Fruit fly (Drosophila melanogaster) whole organism, embryonic: ENCODE measurements around the gene mRpL12.
A peak's percentile ranks its signal among the peaks of the same experiment; 100 is the strongest.

Experiments used
- Antp ChIP-seq: fragments of 200-800 bp; sonication (Bioruptor generic); optimal IDR thresholded peaks from 3 replicates; lab custom pipeline; 2016; ENCODE audit warnings: missing biosample characterization, missing genetic modification characterization
- Blimp-1 ChIP-seq: fragments of 200-800 bp; sonication (Bioruptor generic); optimal IDR thresholded peaks from 3 replicates; lab custom pipeline; 2018; ENCODE audit warnings: missing biosample characterization, missing genetic modification characterization, mild to moderate bottlenecking, moderate library complexity, missing genetic modification reagents
- CG10274 ChIP-seq: fragments of 200-800 bp; sonication (Bioruptor generic); optimal IDR thresholded peaks from 3 replicates; lab custom pipeline; 2017; ENCODE audit warnings: missing biosample characterization, mild to moderate bottlenecking, missing genetic modification characterization
- CG11085 ChIP-seq: fragments of 200-800 bp; sonication (Bioruptor generic); IDR thresholded peaks from 2 replicates; pipeline ENCODE4 v1.3.6; 2022; ENCODE audit warnings: missing biosample characterization, missing genetic modification characterization
- CG12659 ChIP-seq: fragments of 200-800 bp; sonication (Bioruptor generic); optimal IDR thresholded peaks from 3 replicates; lab custom pipeline; 2017; ENCODE audit warnings: mild to moderate bottlenecking, missing biosample characterization, missing genetic modification reagents, missing genetic modification characterization
- CG14441 ChIP-seq: fragments of 200-800 bp; sonication (Bioruptor generic); IDR thresholded peaks from 2 replicates; pipeline ENCODE4 v1.3.6; 2022; ENCODE audit warnings: missing biosample characterization, missing genetic modification characterization
- CG16815 ChIP-seq: fragments of 200-800 bp; sonication (Bioruptor generic); optimal IDR thresholded peaks from 3 replicates; lab custom pipeline; 2017; ENCODE audit warnings: missing biosample characterization, mild to moderate bottlenecking, missing genetic modification characterization
- CG17186 ChIP-seq: fragments of 200-800 bp; sonication (Bioruptor generic); optimal IDR thresholded peaks from 3 replicates; lab custom pipeline; 2017; ENCODE audit warnings: missing biosample characterization, missing genetic modification reagents, missing genetic modification characterization
- CG18764 ChIP-seq: fragments of 200-800 bp; sonication (Bioruptor generic); optimal IDR thresholded peaks from 3 replicates; lab custom pipeline; 2016; ENCODE audit warnings: missing biosample characterization, missing genetic modification characterization
- CG2678 ChIP-seq: fragments of 200-800 bp; sonication (Bioruptor generic); optimal IDR thresholded peaks from 3 replicates; lab custom pipeline; 2019; ENCODE audit warnings: missing biosample characterization, mild to moderate bottlenecking, missing genetic modification characterization, moderate library complexity
- CG2875 ChIP-seq: fragments of 200-800 bp; sonication (Bioruptor generic); optimal IDR thresholded peaks from 2 replicates; lab custom pipeline; 2017; ENCODE audit warnings: missing biosample characterization, mild to moderate bottlenecking, missing genetic modification characterization, missing genetic modification reagents
- CG30020 ChIP-seq: fragments of 200-800 bp; optimal IDR thresholded peaks from 2 replicates; lab custom pipeline; 2019; ENCODE audit warnings: missing biosample characterization, mild to moderate bottlenecking, missing genetic modification characterization, moderate library complexity
- CG33213 ChIP-seq: fragments of 200-800 bp; sonication (Bioruptor generic); optimal IDR thresholded peaks from 3 replicates; lab custom pipeline; 2016; ENCODE audit warnings: missing biosample characterization, missing genetic modification characterization
- CG34376 ChIP-seq: fragments of 200-800 bp; sonication (Bioruptor generic); optimal IDR thresholded peaks from 2 replicates; lab custom pipeline; 2018; ENCODE audit warnings: missing biosample characterization, mild to moderate bottlenecking, missing genetic modification characterization
- CG4820 ChIP-seq: fragments of 200-800 bp; sonication (Bioruptor generic); optimal IDR thresholded peaks from 3 replicates; lab custom pipeline; 2016; ENCODE audit warnings: missing biosample characterization, missing genetic modification characterization
- CG6175 ChIP-seq: fragments of 200-800 bp; sonication (Bioruptor generic); IDR thresholded peaks from 3 replicates; pipeline ENCODE4 v1.3.6; 2022; ENCODE audit warnings: missing biosample characterization, missing genetic modification characterization
- CG7372 ChIP-seq: fragments of 200-800 bp; sonication (Bioruptor generic); IDR thresholded peaks from 2 replicates; pipeline ENCODE4 v1.3.6; 2022; ENCODE audit warnings: missing biosample characterization, missing genetic modification characterization
- CG7745 ChIP-seq: fragments of 200-800 bp; sonication (Bioruptor generic); optimal IDR thresholded peaks from 2 replicates; lab custom pipeline; 2018; ENCODE audit warnings: missing biosample characterization, mild to moderate bottlenecking, missing genetic modification characterization, moderate library complexity
- CG7786 ChIP-seq: fragments of 200-800 bp; sonication (Bioruptor generic); optimal IDR thresholded peaks from 2 replicates; lab custom pipeline; 2016; ENCODE audit warnings: missing biosample characterization, missing genetic modification characterization
- CG8478 ChIP-seq: fragments of >200 bp; optimal IDR thresholded peaks from 2 replicates; lab custom pipeline; 2018
- CG8924 ChIP-seq: fragments of 200-800 bp; optimal IDR thresholded peaks from 3 replicates; lab custom pipeline; 2019; ENCODE audit warnings: missing biosample characterization, mild to moderate bottlenecking, missing genetic modification characterization, moderate library complexity
- CG8944 ChIP-seq: fragments of 200-800 bp; sonication (Bioruptor generic); optimal IDR thresholded peaks from 3 replicates; lab custom pipeline; 2016; ENCODE audit warnings: missing biosample characterization, missing genetic modification characterization
- D19B ChIP-seq: fragments of 200-800 bp; sonication (Bioruptor generic); optimal IDR thresholded peaks from 2 replicates; lab custom pipeline; 2017; ENCODE audit warnings: missing biosample characterization, mild to moderate bottlenecking, missing genetic modification characterization
- E2f1 ChIP-seq: fragments of 200-800 bp; sonication (Bioruptor generic); IDR thresholded peaks from 2 replicates; pipeline ENCODE4 v1.3.6; 2022; ENCODE audit warnings: missing biosample characterization, missing genetic modification characterization
- E2f2 ChIP-seq: fragments of 200-800 bp; sonication (Bioruptor generic); IDR thresholded peaks from 2 replicates; pipeline ENCODE4 v1.3.6; 2022; ENCODE audit warnings: missing biosample characterization, missing genetic modification characterization
- H15 ChIP-seq: fragments of 200-800 bp; sonication (Bioruptor generic); IDR thresholded peaks from 3 replicates; pipeline ENCODE4 v1.3.6; 2022; ENCODE audit warnings: missing biosample characterization, missing genetic modification characterization
- H2.0 ChIP-seq: fragments of 200-800 bp; sonication (Bioruptor generic); IDR thresholded peaks from 2 replicates; pipeline ENCODE4 v1.3.6; 2022; ENCODE audit warnings: missing biosample characterization, missing genetic modification characterization
- Poxn ChIP-seq: fragments of 200-800 bp; sonication (Bioruptor generic); IDR thresholded peaks from 2 replicates; pipeline ENCODE4 v1.3.6; 2022; ENCODE audit warnings: missing biosample characterization, missing genetic modification characterization
- Stat92E ChIP-seq, 3 experiments: fragments of >200 bp in 2 of 3; fragments of 200-800 bp in 1 of 3; sonication (Bioruptor generic) in 1 of 3; optimal IDR thresholded peaks; 2 replicates each; lab custom pipeline; 2017 to 2019; ENCODE audit warnings: missing biosample characterization in 3 of 3, missing genetic modification characterization in 3 of 3, mild to moderate bottlenecking in 1 of 3, moderate library complexity in 1 of 3
- al ChIP-seq: fragments of 200-800 bp; sonication (Bioruptor generic); IDR thresholded peaks from 2 replicates; pipeline ENCODE4 v1.3.6; 2022; ENCODE audit warnings: missing biosample characterization, missing genetic modification characterization
- ash1 ChIP-seq: fragments of 200-800 bp; sonication (Bioruptor generic); optimal IDR thresholded peaks from 2 replicates; lab custom pipeline; 2018; ENCODE audit warnings: missing biosample characterization, mild to moderate bottlenecking, missing genetic modification characterization
- az2 ChIP-seq: fragments of 200-800 bp; sonication (Bioruptor generic); optimal IDR thresholded peaks from 3 replicates; lab custom pipeline; 2016; ENCODE audit warnings: missing biosample characterization, missing genetic modification characterization
- cad ChIP-seq: fragments of >200 bp; optimal IDR thresholded peaks from 2 replicates; lab custom pipeline; 2017; ENCODE audit warnings: missing biosample characterization, missing genetic modification characterization
- cg ChIP-seq: fragments of 200-800 bp; sonication (Bioruptor generic); optimal IDR thresholded peaks from 3 replicates; lab custom pipeline; 2019; ENCODE audit warnings: missing biosample characterization, mild to moderate bottlenecking, missing genetic modification characterization, moderate library complexity
- chif ChIP-seq, 2 experiments: fragments of 200-800 bp; sonication (Bioruptor generic); optimal IDR thresholded peaks; 3 replicates each; lab custom pipeline; 2016; ENCODE audit warnings: missing biosample characterization in 2 of 2, missing genetic modification characterization in 2 of 2
- grau ChIP-seq: fragments of 200-800 bp; optimal IDR thresholded peaks from 3 replicates; lab custom pipeline; 2019; ENCODE audit warnings: missing biosample characterization, mild to moderate bottlenecking, missing genetic modification characterization, moderate library complexity
- hb ChIP-seq: fragments of 200-800 bp; sonication (Bioruptor generic); IDR thresholded peaks from 3 replicates; pipeline ENCODE4 v1.3.6; 2022; ENCODE audit warnings: missing biosample characterization, missing genetic modification characterization; ENCODE audit not compliant: partially characterized antibody
- her ChIP-seq: fragments of 200-800 bp; sonication (Bioruptor generic); optimal IDR thresholded peaks from 2 replicates; lab custom pipeline; 2016; ENCODE audit warnings: missing biosample characterization, missing genetic modification characterization
- ken ChIP-seq: fragments of 200-800 bp; sonication (Bioruptor generic); IDR thresholded peaks from 3 replicates; pipeline ENCODE4 v1.3.6; 2022; ENCODE audit warnings: missing biosample characterization, missing genetic modification characterization
- kni ChIP-seq: fragments of 200-800 bp; sonication (Bioruptor generic); optimal IDR thresholded peaks from 3 replicates; lab custom pipeline; 2017; ENCODE audit warnings: mild to moderate bottlenecking, missing biosample characterization, missing genetic modification reagents, missing genetic modification characterization
- lilli ChIP-seq: fragments of 200-800 bp; sonication (Bioruptor generic); optimal IDR thresholded peaks from 3 replicates; lab custom pipeline; 2016; ENCODE audit warnings: missing biosample characterization, missing genetic modification characterization
- luna ChIP-seq: fragments of 200-800 bp; sonication (Bioruptor generic); optimal IDR thresholded peaks from 2 replicates; lab custom pipeline; 2016; ENCODE audit warnings: missing biosample characterization, missing genetic modification characterization
- maf-S ChIP-seq: fragments of 200-800 bp; sonication (Bioruptor generic); optimal IDR thresholded peaks from 2 replicates; lab custom pipeline; 2016; ENCODE audit warnings: missing biosample characterization, missing genetic modification characterization
- oc ChIP-seq: fragments of 200-800 bp; sonication (Bioruptor generic); optimal IDR thresholded peaks from 2 replicates; lab custom pipeline; 2018; ENCODE audit warnings: missing biosample characterization, mild to moderate bottlenecking, missing genetic modification characterization, moderate library complexity
- org-1 ChIP-seq: fragments of 200-800 bp; sonication (Bioruptor generic); optimal IDR thresholded peaks from 2 replicates; lab custom pipeline; 2017; ENCODE audit warnings: missing biosample characterization, missing genetic modification characterization
- pb ChIP-seq: fragments of 200-800 bp; sonication (Bioruptor generic); optimal IDR thresholded peaks from 3 replicates; lab custom pipeline; 2016; ENCODE audit warnings: missing biosample characterization, missing genetic modification characterization
- pnt ChIP-seq: fragments of 200-800 bp; sonication (Bioruptor generic); optimal IDR thresholded peaks from 3 replicates; lab custom pipeline; 2016; ENCODE audit warnings: missing biosample characterization, missing genetic modification characterization
- pros ChIP-seq: fragments of 200-800 bp; sonication (Bioruptor generic); optimal IDR thresholded peaks from 3 replicates; lab custom pipeline; 2019; ENCODE audit warnings: missing biosample characterization, mild to moderate bottlenecking, missing genetic modification characterization, moderate library complexity
- seq ChIP-seq: fragments of 200-800 bp; sonication (Bioruptor generic); IDR thresholded peaks from 2 replicates; pipeline ENCODE4 v1.3.6; 2022; ENCODE audit warnings: missing biosample characterization, missing genetic modification characterization
- slou ChIP-seq: fragments of 200-800 bp; sonication (Bioruptor generic); optimal IDR thresholded peaks from 3 replicates; lab custom pipeline; 2016; ENCODE audit warnings: missing biosample characterization, missing genetic modification characterization
- ssp ChIP-seq: fragments of 200-800 bp; sonication (Bioruptor generic); IDR thresholded peaks from 2 replicates; pipeline ENCODE4 v1.3.6; 2022; ENCODE audit warnings: missing biosample characterization, missing genetic modification characterization
- zf30C ChIP-seq: fragments of 200-800 bp; sonication (Bioruptor generic); optimal IDR thresholded peaks from 3 replicates; lab custom pipeline; 2018; ENCODE audit warnings: missing biosample characterization, mild to moderate bottlenecking, missing genetic modification characterization

mRpL12 gene

dm6 chr3L:8985848-8986320 is 29.3 kb downstream of the mRpL12 start, which contains the start of gene Galk (continued):
- TF ChIP-seq CG8478 (lab: Kevin White, UChicago) (no peak), zf30C (GFP tag; lab: Kevin White, UChicago) (no peak), al (peak; percentile 70), chif (GFP tag; optimal IDR thresholded peaks at IDR 0.05; lab: Kevin White, UChicago) (peak in 1 of 2 experiments; percentile 4), slou (GFP tag; lab: Kevin White, UChicago) (no peak), az2 (GFP tag; lab: Kevin White, UChicago) (peak; percentile 64), E2f1 (GFP tag; lab: Robert Waterston, UW) (peak; percentile 71), Antp (GFP tag; lab: Kevin White, UChicago) (peak; percentile 64), grau (tag; lab: Kevin White, UChicago) (peak; percentile 97), CG12659 (GFP tag; lab: Kevin White, UChicago) (peak; percentile 28), org-1 (GFP tag; lab: Kevin White, UChicago) (peak; percentile 16), maf-S (peak; percentile 19), ssp (GFP tag; lab: Robert Waterston, UW) (peak; percentile 26; the same call in 1 of the 2 replicates), CG2678 (peak; percentile 76), CG11085 (GFP tag; lab: Robert Waterston, UW) (peak; percentile 46; the same call in 1 of the 2 replicates), CG18764 (GFP tag; lab: Kevin White, UChicago) (no peak), D19B (GFP tag; lab: Kevin White, UChicago) (no peak), CG16815 (GFP tag; lab: Kevin White, UChicago) (no peak), Poxn (GFP tag; lab: Robert Waterston, UW) (no peak), CG10274 (peak; percentile 11), seq (GFP tag; lab: Robert Waterston, UW) (0 out of 2 replicates have a peak, but pooled peaks have one; percentile 10), kni (GFP tag; lab: Kevin White, UChicago) (peak; percentile 75), oc (tag; lab: Kevin White, UChicago) (no peak), ash1 (no peak), CG34376 (GFP tag; lab: Kevin White, UChicago) (peak; percentile 95), H2.0 (GFP tag; lab: Robert Waterston, UW) (peak; percentile 63), CG14441 (GFP tag; lab: Robert Waterston, UW) (peak; percentile 82), lilli (peak; percentile 73), cg (GFP tag; lab: Kevin White, UChicago) (no peak), her (GFP tag; lab: Kevin White, UChicago) (peak; percentile 65), pb (GFP tag; lab: Kevin White, UChicago) (no peak), pros (GFP tag; lab: Kevin White, UChicago) (no peak), ken (GFP tag; lab: Robert Waterston, UW) (peak; percentile 62; the same call in 1 of the 3 replicates), CG8944 (GFP tag; lab: Kevin White, UChicago) (peak; percentile 27), CG7745 (no peak), E2f2 (GFP tag; lab: Robert Waterston, UW) (no peak), luna (peak; percentile 24), pnt (GFP tag; lab: Kevin White, UChicago) (no peak), CG33213 (peak; percentile 45), hb (GFP tag; lab: Robert Waterston, UW) (no peak), Stat92E (GFP tag; optimal IDR thresholded peaks at IDR 0.05; lab: Kevin White, UChicago) (no peak), CG8924 (tag; lab: Kevin White, UChicago) (peak; percentile 42), CG2875 (GFP tag; lab: Kevin White, UChicago) (no peak), CG6175 (GFP tag; lab: Robert Waterston, UW) (no peak), CG30020 (tag; lab: Kevin White, UChicago) (no peak), CG7786 (GFP tag; lab: Kevin White, UChicago) (peak; percentile 24), CG4820 (GFP tag; lab: Kevin White, UChicago) (peak; percentile 39), CG7372 (peak; percentile 54), H15 (GFP tag; lab: Robert Waterston, UW) (no peak), CG17186 (GFP tag; lab: Kevin White, UChicago) (no peak), Blimp-1 (GFP tag; lab: Kevin White, UChicago) (peak; percentile 38), cad (GFP tag; lab: Kevin White, UChicago) (no peak)
